Worm (Caenorhabditis elegans): ENCODE data around the gene mcd-1.

The mcd-1 gene

DNA sequence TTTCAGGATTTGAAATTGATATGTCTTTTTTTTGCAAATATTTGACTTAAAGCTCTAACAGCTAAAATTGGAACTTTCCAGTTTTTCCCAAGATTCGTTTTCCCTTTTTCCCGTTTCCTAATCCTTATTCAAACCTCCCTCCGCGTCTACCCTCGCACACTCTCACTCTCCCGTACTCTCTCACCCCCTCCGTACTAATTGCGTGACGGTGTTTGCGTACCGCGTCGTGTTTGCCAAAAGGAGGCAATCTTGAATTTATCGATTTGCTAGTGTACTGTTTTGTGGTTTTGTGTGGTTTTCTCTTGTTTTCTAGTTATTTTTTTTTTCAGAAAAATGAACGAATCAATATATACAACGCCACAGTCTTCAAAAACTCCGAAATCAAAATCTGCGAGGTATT lies 20.2 kb downstream of the mcd-1 start, which contains the start of gene citk-1:
TSS of gene citk-1 (plus strand) at position 323 of the 400 bp plus-strand sequence.
- no peak for TF ChIP-seq flt-1 (GFP tag; IDR thresholded peaks at IDR 0.05)
- peak; percentile 63 for TF ChIP-seq F13C5.2 (tag; optimal IDR thresholded peaks at IDR 0.05)
- no peak for TF ChIP-seq aly-1 (tag; optimal IDR thresholded peaks at IDR 0.05)
- 0 out of 2 replicates have a peak, but pooled peaks have one; percentile 15 for TF ChIP-seq tbx-37 (GFP tag; conservative IDR thresholded peaks at IDR 0.05)
- peak; percentile 29 for TF ChIP-seq ceh-36 (tag; optimal IDR thresholded peaks at IDR 0.05)

DNA sequence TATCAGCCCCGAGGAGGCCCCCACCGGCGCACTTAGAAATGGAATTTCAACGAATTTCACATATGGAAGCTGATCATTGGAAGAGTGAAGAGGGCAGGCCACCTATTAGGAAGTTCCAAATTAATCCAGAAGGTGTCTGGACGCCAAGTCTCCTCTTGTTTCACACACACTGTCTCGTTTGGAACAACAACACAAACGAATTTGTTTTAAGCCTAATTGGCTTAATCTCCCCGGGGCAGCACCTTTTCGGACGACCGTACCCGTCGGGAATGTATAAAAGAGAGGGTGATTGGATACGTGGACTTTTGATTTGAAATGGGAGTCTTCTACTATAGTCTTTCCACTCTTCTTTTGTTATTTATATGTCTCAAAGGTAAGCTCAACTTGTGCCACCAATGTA lies 27.7 kb downstream of the mcd-1 start, which contains the start of gene mltn-3:
TSS of gene mltn-3 (plus strand) at position 301 of the 400 bp plus-strand sequence.
- TF ChIP-seq ceh-36 (tag; optimal IDR thresholded peaks at IDR 0.05), result no peak
- no peak for TF ChIP-seq tbx-11 (GFP tag; IDR thresholded peaks at IDR 0.05)
- TF ChIP-seq sea-1 (GFP tag; conservative IDR thresholded peaks at IDR 0.05), result no peak
- no peak for TF ChIP-seq hmbx-1 (tag; optimal IDR thresholded peaks at IDR 0.05)
- TF ChIP-seq hmg-4 (GFP tag; optimal IDR thresholded peaks at IDR 0.05), result no peak

DNA sequence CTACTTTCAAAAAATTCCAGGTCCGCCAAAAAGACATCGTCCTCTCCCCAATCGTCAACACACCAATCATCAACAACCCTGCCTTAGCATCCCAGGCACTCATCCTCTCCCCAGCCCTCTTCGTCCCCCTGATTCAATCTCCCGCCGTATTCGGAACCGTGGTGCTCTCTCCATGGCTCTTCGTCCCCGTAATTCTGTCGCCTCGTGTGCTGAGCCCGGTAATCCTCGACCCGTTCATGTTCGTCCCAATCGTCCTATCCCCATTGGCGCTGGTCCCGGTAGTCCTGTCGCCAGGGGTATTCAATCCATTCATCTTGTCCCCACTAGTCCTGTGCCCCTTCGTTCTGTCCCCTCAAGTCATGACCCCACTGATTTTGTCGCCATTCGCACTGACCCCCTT lies 30.8 kb downstream of the mcd-1 start:
- TF ChIP-seq sea-1 (GFP tag; conservative IDR thresholded peaks at IDR 0.05) (0 out of 2 replicates have a peak, but pooled peaks have one; percentile 22), aly-1 (tag; optimal IDR thresholded peaks at IDR 0.05) (no peak)

DNA sequence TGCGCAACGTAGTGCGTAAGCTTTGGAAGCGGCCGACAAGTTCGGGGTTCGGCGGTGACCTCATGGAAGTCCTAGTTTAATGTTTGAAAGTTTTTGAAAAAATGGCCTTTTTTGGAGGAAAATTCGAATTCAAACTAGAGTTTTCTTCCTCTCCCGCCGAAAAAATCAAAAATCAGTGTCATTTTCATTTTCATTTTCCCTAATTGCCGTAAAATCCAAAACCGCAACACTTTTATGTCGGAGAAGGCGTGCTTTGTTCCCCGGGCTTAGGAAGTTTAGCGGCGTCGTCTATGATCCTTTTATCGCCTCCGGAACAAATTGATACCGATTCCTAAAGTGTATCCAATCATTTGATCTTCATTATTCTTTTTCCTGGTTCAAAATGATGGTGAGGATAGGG lies 36.6 kb downstream of the mcd-1 start, which contains the start of gene mltn-5:
TSS of gene mltn-5 (plus strand) at position 301 of the 400 bp plus-strand sequence.
- TF ChIP-seq B0310.2 (tag; optimal IDR thresholded peaks at IDR 0.05) (no peak), tra-4 (tag; optimal IDR thresholded peaks at IDR 0.05) (no peak), hnd-1 (tag; optimal IDR thresholded peaks at IDR 0.05) (no peak), flt-1 (GFP tag; IDR thresholded peaks at IDR 0.05) (no peak), hmbx-1 (tag; optimal IDR thresholded peaks at IDR 0.05) (no peak), scrt-1 (GFP tag; IDR thresholded peaks at IDR 0.05) (no peak), sea-1 (GFP tag; conservative IDR thresholded peaks at IDR 0.05) (no peak), ets-7 (tag; optimal IDR thresholded peaks at IDR 0.05) (no peak), aly-1 (tag; optimal IDR thresholded peaks at IDR 0.05) (no peak), tbx-37 (GFP tag; conservative IDR thresholded peaks at IDR 0.05) (no peak), tbx-11 (GFP tag; IDR thresholded peaks at IDR 0.05) (no peak), ceh-36 (tag; optimal IDR thresholded peaks at IDR 0.05) (no peak), ceh-13 (GFP tag; optimal IDR thresholded peaks at IDR 0.05) (no peak), hmg-4 (GFP tag; optimal IDR thresholded peaks at IDR 0.05) (no peak), ama-1 (optimal IDR thresholded peaks at IDR 0.05) (no peak), pes-1 (GFP tag; IDR thresholded peaks at IDR 0.05) (no peak), F13C5.2 (tag; optimal IDR thresholded peaks at IDR 0.05) (no peak)

DNA sequence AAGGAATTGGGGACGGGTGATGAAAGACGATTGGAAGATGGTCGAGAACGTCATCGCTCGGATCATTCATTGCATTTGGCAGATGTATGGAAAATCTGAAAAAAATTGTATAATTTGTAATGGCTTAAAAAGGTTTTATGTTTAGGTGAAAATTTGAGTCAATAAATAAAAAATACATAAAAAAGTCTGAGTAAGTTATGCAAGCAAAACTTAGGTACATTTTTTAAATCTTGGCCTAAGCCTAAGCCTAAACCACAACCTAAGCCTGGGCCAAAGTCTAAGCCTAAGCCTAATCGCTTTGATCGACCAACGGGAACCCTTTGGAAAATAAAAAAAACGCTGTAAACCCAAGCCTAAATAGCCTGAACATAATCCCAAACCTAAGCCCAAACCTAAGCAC lies 43.6 kb downstream of the mcd-1 start, which contains the start of gene hot-3:
TSS of gene hot-3 (minus strand) at position 101 of the 400 bp plus-strand sequence.
- no peak for TF ChIP-seq pes-1 (GFP tag; IDR thresholded peaks at IDR 0.05)
- TF ChIP-seq F13C5.2 (tag; optimal IDR thresholded peaks at IDR 0.05), result no peak
- TF ChIP-seq B0310.2 (tag; optimal IDR thresholded peaks at IDR 0.05), result no peak
- no peak for TF ChIP-seq tbx-37 (GFP tag; conservative IDR thresholded peaks at IDR 0.05)
- no peak for TF ChIP-seq aly-1 (tag; optimal IDR thresholded peaks at IDR 0.05)
- TF ChIP-seq tra-4 (tag; optimal IDR thresholded peaks at IDR 0.05), result no peak
- TF ChIP-seq ama-1 (optimal IDR thresholded peaks at IDR 0.05), result no peak
- no peak for TF ChIP-seq hmbx-1 (tag; optimal IDR thresholded peaks at IDR 0.05)

DNA sequence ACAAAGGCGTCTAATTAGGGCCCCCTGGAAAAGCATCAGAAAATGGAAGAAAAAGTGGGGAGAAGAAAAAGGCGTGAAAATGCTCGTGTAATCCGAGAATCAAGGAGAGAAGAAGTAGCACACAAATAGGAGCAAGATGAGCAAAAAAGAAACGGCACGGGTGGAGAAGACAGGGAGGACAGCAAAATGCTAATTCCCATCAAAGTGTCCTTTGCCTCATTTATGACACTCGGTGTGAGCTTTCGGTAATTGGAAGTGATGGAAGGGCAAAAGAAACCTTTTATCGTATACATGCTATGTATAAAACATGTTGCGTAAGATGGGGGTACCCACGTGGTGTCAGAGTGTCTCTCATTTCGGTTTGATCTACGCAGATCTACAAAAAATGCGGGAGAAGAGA lies 45.2 kb downstream of the mcd-1 start:
- TF ChIP-seq flt-1 (GFP tag; IDR thresholded peaks at IDR 0.05) (no peak), sea-1 (GFP tag; conservative IDR thresholded peaks at IDR 0.05) (no peak), hnd-1 (tag; optimal IDR thresholded peaks at IDR 0.05) (no peak), tbx-11 (GFP tag; IDR thresholded peaks at IDR 0.05) (no peak)

DNA sequence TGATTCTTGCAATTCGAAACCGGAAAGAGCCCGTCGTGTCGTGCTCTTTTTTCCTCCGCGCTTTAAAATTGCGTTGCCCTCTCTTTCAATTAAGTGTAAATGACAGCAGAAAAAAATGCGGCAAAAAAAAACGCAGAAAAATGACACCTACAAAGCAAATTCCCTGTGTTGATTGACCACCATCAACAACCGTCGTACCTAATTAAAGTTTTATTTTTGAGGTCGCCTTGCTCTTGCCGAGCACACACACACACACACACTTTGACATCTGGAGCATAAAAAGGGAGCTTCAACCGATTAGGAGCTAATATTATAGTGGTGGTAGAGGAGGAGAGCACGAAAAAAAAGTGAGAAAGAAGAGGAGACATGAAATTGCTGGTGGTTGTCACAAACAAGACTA lies 47.6 kb downstream of the mcd-1 start:
- TF ChIP-seq sea-1 (GFP tag; conservative IDR thresholded peaks at IDR 0.05) (no peak), pes-1 (GFP tag; IDR thresholded peaks at IDR 0.05) (no peak), hmg-4 (GFP tag; optimal IDR thresholded peaks at IDR 0.05) (no peak), aly-1 (tag; optimal IDR thresholded peaks at IDR 0.05) (no peak), ceh-36 (tag; optimal IDR thresholded peaks at IDR 0.05) (no peak), scrt-1 (GFP tag; IDR thresholded peaks at IDR 0.05) (no peak), ets-7 (tag; optimal IDR thresholded peaks at IDR 0.05) (no peak), F13C5.2 (tag; optimal IDR thresholded peaks at IDR 0.05) (no peak), ceh-13 (GFP tag; optimal IDR thresholded peaks at IDR 0.05) (no peak), B0310.2 (tag; optimal IDR thresholded peaks at IDR 0.05) (no peak), hnd-1 (tag; optimal IDR thresholded peaks at IDR 0.05) (no peak), flt-1 (GFP tag; IDR thresholded peaks at IDR 0.05) (no peak), hmbx-1 (tag; optimal IDR thresholded peaks at IDR 0.05) (no peak), tbx-37 (GFP tag; conservative IDR thresholded peaks at IDR 0.05) (no peak), ama-1 (optimal IDR thresholded peaks at IDR 0.05) (no peak), tbx-11 (GFP tag; IDR thresholded peaks at IDR 0.05) (no peak), tra-4 (tag; optimal IDR thresholded peaks at IDR 0.05) (no peak)

DNA sequence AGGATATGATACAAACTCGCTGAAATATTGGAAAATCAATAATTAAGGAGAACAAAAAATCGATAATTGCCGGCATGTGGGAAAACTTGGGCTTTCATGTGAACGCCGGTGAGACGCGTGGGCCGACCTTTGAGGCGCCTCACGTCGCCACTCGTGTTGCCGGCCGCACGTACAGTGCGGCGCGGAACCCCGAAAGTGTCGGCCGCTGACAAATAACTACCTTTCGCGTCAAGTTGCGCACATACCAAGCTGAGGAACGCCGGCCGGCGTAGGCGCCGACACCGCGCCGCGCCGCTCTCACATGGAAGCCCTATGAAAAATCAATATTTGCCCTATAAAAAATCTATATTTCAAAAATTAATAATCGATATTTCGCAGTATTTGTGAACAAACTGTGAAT lies 49.9 kb downstream of the mcd-1 start:
- TF ChIP-seq tbx-11 (GFP tag; IDR thresholded peaks at IDR 0.05), result no peak
- TF ChIP-seq tra-4 (tag; optimal IDR thresholded peaks at IDR 0.05), result no peak
- TF ChIP-seq hnd-1 (tag; optimal IDR thresholded peaks at IDR 0.05), result no peak
- no peak for TF ChIP-seq B0310.2 (tag; optimal IDR thresholded peaks at IDR 0.05)
- TF ChIP-seq aly-1 (tag; optimal IDR thresholded peaks at IDR 0.05), result no peak
- TF ChIP-seq hmg-4 (GFP tag; optimal IDR thresholded peaks at IDR 0.05), result no peak
- TF ChIP-seq pes-1 (GFP tag; IDR thresholded peaks at IDR 0.05), result no peak
- no peak for TF ChIP-seq F13C5.2 (tag; optimal IDR thresholded peaks at IDR 0.05)
- TF ChIP-seq flt-1 (GFP tag; IDR thresholded peaks at IDR 0.05), result no peak
- TF ChIP-seq ceh-13 (GFP tag; optimal IDR thresholded peaks at IDR 0.05), result no peak
- TF ChIP-seq ets-7 (tag; optimal IDR thresholded peaks at IDR 0.05), result no peak
- no peak for TF ChIP-seq hmbx-1 (tag; optimal IDR thresholded peaks at IDR 0.05)
- no peak for TF ChIP-seq scrt-1 (GFP tag; IDR thresholded peaks at IDR 0.05)
- no peak for TF ChIP-seq sea-1 (GFP tag; conservative IDR thresholded peaks at IDR 0.05)
- TF ChIP-seq ama-1 (optimal IDR thresholded peaks at IDR 0.05), result no peak

All from whole organism, early embryonic.